Worm (Caenorhabditis elegans): ENCODE measurements around the gene D2024.5.

The D2024.5 gene

ce11 chrIV:7188030-7188429 is 40.1 kb downstream of the D2024.5 start, which contains the start of gene C42D4.13:
TSS of gene C42D4.13 (minus strand) at chrIV:7188130.
- TF ChIP-seq scrt-1 (GFP tag; IDR thresholded peaks at IDR 0.05) (no peak), hnd-1 (tag; optimal IDR thresholded peaks at IDR 0.05) (no peak), tbx-37 (GFP tag; conservative IDR thresholded peaks at IDR 0.05) (no peak), tra-4 (tag; optimal IDR thresholded peaks at IDR 0.05) (no peak), aly-1 (tag; optimal IDR thresholded peaks at IDR 0.05) (no peak), F13C5.2 (tag; optimal IDR thresholded peaks at IDR 0.05) (no peak), sea-1 (GFP tag; conservative IDR thresholded peaks at IDR 0.05) (no peak), tbx-11 (GFP tag; IDR thresholded peaks at IDR 0.05) (no peak)

ce11 chrIV:7186756-7187155 is 41.4 kb downstream of the D2024.5 start, which contains the start of gene str-249:
TSS of gene str-249 (minus strand) at chrIV:7186856.
- TF ChIP-seq ets-7 (tag; optimal IDR thresholded peaks at IDR 0.05) (no peak), aly-1 (tag; optimal IDR thresholded peaks at IDR 0.05) (no peak), sea-1 (GFP tag; conservative IDR thresholded peaks at IDR 0.05) (no peak), hmg-4 (GFP tag; optimal IDR thresholded peaks at IDR 0.05) (no peak), ama-1 (optimal IDR thresholded peaks at IDR 0.05) (no peak), tbx-37 (GFP tag; conservative IDR thresholded peaks at IDR 0.05) (no peak), pes-1 (GFP tag; IDR thresholded peaks at IDR 0.05) (no peak), tbx-11 (GFP tag; IDR thresholded peaks at IDR 0.05) (no peak), F13C5.2 (tag; optimal IDR thresholded peaks at IDR 0.05) (no peak), hnd-1 (tag; optimal IDR thresholded peaks at IDR 0.05) (no peak), tra-4 (tag; optimal IDR thresholded peaks at IDR 0.05) (no peak), ceh-13 (GFP tag; optimal IDR thresholded peaks at IDR 0.05) (no peak), ceh-36 (tag; optimal IDR thresholded peaks at IDR 0.05) (no peak), flt-1 (GFP tag; IDR thresholded peaks at IDR 0.05) (no peak), scrt-1 (GFP tag; IDR thresholded peaks at IDR 0.05) (no peak), hmbx-1 (tag; optimal IDR thresholded peaks at IDR 0.05) (no peak), B0310.2 (tag; optimal IDR thresholded peaks at IDR 0.05) (no peak)

ce11 chrIV:7184597-7184996 is 43.5 kb downstream of the D2024.5 start, which contains the start of gene clec-179:
TSS of gene clec-179 (minus strand) at chrIV:7184697.
- no peak for TF ChIP-seq hnd-1 (tag; optimal IDR thresholded peaks at IDR 0.05)
- no peak for TF ChIP-seq ets-7 (tag; optimal IDR thresholded peaks at IDR 0.05)
- no peak for TF ChIP-seq hmbx-1 (tag; optimal IDR thresholded peaks at IDR 0.05)
- TF ChIP-seq F13C5.2 (tag; optimal IDR thresholded peaks at IDR 0.05): no peak
- TF ChIP-seq scrt-1 (GFP tag; IDR thresholded peaks at IDR 0.05): no peak
- no peak for TF ChIP-seq B0310.2 (tag; optimal IDR thresholded peaks at IDR 0.05)
- no peak for TF ChIP-seq pes-1 (GFP tag; IDR thresholded peaks at IDR 0.05)
- no peak for TF ChIP-seq ama-1 (optimal IDR thresholded peaks at IDR 0.05)
- no peak for TF ChIP-seq ceh-36 (tag; optimal IDR thresholded peaks at IDR 0.05)
- no peak for TF ChIP-seq hmg-4 (GFP tag; optimal IDR thresholded peaks at IDR 0.05)
- TF ChIP-seq tra-4 (tag; optimal IDR thresholded peaks at IDR 0.05): no peak
- no peak for TF ChIP-seq ceh-13 (GFP tag; optimal IDR thresholded peaks at IDR 0.05)

ce11 chrIV:7182818-7183217 is 45.3 kb downstream of the D2024.5 start:
- no peak for TF ChIP-seq flt-1 (GFP tag; IDR thresholded peaks at IDR 0.05)
- no peak for TF ChIP-seq pes-1 (GFP tag; IDR thresholded peaks at IDR 0.05)
- no peak for TF ChIP-seq ceh-36 (tag; optimal IDR thresholded peaks at IDR 0.05)

- TF ChIP-seq hnd-1 (tag; optimal IDR thresholded peaks at IDR 0.05) (no peak), sea-1 (GFP tag; conservative IDR thresholded peaks at IDR 0.05) (no peak), F13C5.2 (tag; optimal IDR thresholded peaks at IDR 0.05) (no peak), ceh-13 (GFP tag; optimal IDR thresholded peaks at IDR 0.05) (no peak), ama-1 (optimal IDR thresholded peaks at IDR 0.05) (no peak), aly-1 (tag; optimal IDR thresholded peaks at IDR 0.05) (no peak), ets-7 (tag; optimal IDR thresholded peaks at IDR 0.05) (no peak), ceh-36 (tag; optimal IDR thresholded peaks at IDR 0.05) (no peak), pes-1 (GFP tag; IDR thresholded peaks at IDR 0.05) (no peak), tra-4 (tag; optimal IDR thresholded peaks at IDR 0.05) (no peak), hmbx-1 (tag; optimal IDR thresholded peaks at IDR 0.05) (no peak), scrt-1 (GFP tag; IDR thresholded peaks at IDR 0.05) (no peak), tbx-37 (GFP tag; conservative IDR thresholded peaks at IDR 0.05) (no peak), tbx-11 (GFP tag; IDR thresholded peaks at IDR 0.05) (no peak), flt-1 (GFP tag; IDR thresholded peaks at IDR 0.05) (no peak)
These were observed 47.8 kb downstream of the D2024.5 start, which contains the start of gene cest-10 for ce11 chrIV:7180304-7180703. TSS of gene cest-10 (plus strand) at chrIV:7180557.

- TF ChIP-seq pes-1 (GFP tag; IDR thresholded peaks at IDR 0.05) (no peak), ceh-13 (GFP tag; optimal IDR thresholded peaks at IDR 0.05) (no peak)
These were observed 49.2 kb downstream of the D2024.5 start, which contains the start of gene C42D4.3 for ce11 chrIV:7178942-7179341. TSS of gene C42D4.3 (plus strand) at chrIV:7179239.
